Fruit fly (Drosophila melanogaster) whole organism, pupa: ENCODE results near the gene CG17261.

Source experiments
- CG17806 ChIP-seq: fragments of 200-800 bp; sonication (Bioruptor generic); optimal IDR thresholded peaks from 2 replicates; lab custom pipeline; 2018; ENCODE audit warnings: missing biosample characterization, mild to moderate bottlenecking, missing genetic modification characterization, moderate library complexity
- CG34367 ChIP-seq: fragments of 200-800 bp; sonication (Bioruptor generic); optimal IDR thresholded peaks from 2 replicates; lab custom pipeline; 2018; ENCODE audit warnings: missing biosample characterization, mild to moderate bottlenecking, missing genetic modification characterization
- CG8301 ChIP-seq: fragments of 200-800 bp; sonication (Bioruptor generic); optimal IDR thresholded peaks from 2 replicates; lab custom pipeline; 2018; ENCODE audit warnings: missing biosample characterization, mild to moderate bottlenecking, missing genetic modification characterization
- Pif1A ChIP-seq: fragments of 200-800 bp; sonication (Bioruptor generic); optimal IDR thresholded peaks from 3 replicates; lab custom pipeline; 2016; ENCODE audit warnings: missing biosample characterization, missing genetic modification characterization
- fd96Ca ChIP-seq: fragments of 200-800 bp; sonication (Bioruptor generic); IDR thresholded peaks from 3 replicates; pipeline ENCODE4 v1.3.6; 2022; ENCODE audit warnings: missing biosample characterization, missing genetic modification characterization

dm6 chr2L:3006194-3006593, 36.2 kb upstream of the CG17261 start:
- TF ChIP-seq CG8301 (tag; lab: Kevin White, UChicago) (no peak), CG17806 (tag; lab: Kevin White, UChicago) (no peak), fd96Ca (GFP tag; lab: Robert Waterston, UW) (no peak), Pif1A (GFP tag; lab: Kevin White, UChicago) (no peak), CG34367 (no peak)
